Worm (Caenorhabditis elegans): Measurements from ENCODE around the gene wdr-46.

The wdr-46 gene

DNA sequence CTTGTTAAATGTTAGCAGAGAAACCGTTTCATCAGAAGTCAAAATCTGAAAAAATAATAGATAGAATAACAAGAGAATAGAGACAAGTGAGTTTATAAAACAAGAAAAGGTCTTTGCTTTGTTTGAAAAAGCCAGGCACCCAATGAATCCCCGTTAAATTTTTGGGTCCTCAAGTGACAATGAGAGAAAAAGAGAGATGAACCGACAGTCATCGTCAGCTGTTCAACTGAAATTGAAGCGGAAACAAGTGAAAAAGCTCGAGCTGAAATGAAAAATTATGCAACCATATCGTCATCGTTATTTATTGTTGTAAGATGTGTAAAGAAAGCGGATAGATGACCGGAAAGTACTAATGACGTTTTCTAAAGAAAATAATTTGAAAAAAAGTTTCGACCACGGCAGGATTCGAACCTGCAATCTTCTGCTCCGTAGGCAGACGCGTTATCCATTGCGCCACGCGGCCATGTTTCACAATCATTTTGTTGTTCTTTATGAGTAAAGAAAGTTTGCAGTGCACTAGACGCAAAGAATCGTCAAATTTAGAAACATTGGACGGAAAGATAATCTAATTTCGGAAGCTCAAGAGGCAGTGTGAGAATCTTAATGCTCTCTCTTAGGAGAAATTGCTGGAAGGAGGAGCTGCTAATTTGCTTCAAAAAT lies 45.6 kb downstream of the wdr-46 start, which contains the start of gene F08G5.3 (continued):
- TF ChIP-seq pag-3 (tag; optimal IDR thresholded peaks at IDR 0.05; ENCODE audit: borderline replicate concordance, insufficient read depth) (no peak), nhr-12 (tag; optimal IDR thresholded peaks at IDR 0.05) (no peak), swsn-7 (tag; optimal IDR thresholded peaks at IDR 0.05) (peak; percentile 34), unc-62 (GFP tag; optimal IDR thresholded peaks at IDR 0.05) (no peak), nhr-84 (tag; optimal IDR thresholded peaks at IDR 0.05) (no peak), unc-130 (tag; optimal IDR thresholded peaks at IDR 0.05) (no peak), ceh-90 (tag; optimal IDR thresholded peaks at IDR 0.05) (no peak), mef-2 (tag; optimal IDR thresholded peaks at IDR 0.05) (peak; percentile 4), lsy-2 (tag; optimal IDR thresholded peaks at IDR 0.05) (peak; percentile 30 to 62), alr-1 (tag; optimal IDR thresholded peaks at IDR 0.05; ENCODE audit: borderline replicate concordance) (no peak), lin-14 (GFP tag; optimal IDR thresholded peaks at IDR 0.05) (peak; percentile 62), nhr-28 (tag; optimal IDR thresholded peaks at IDR 0.05) (no peak), xbp-1 (tag; optimal IDR thresholded peaks at IDR 0.05) (peak; percentile 24), aly-2 (tag; optimal IDR thresholded peaks at IDR 0.05) (no peak), dpl-1 (GFP tag; optimal IDR thresholded peaks at IDR 0.05) (peak in 2 of 3 experiments; percentile 16 to 27), pax-3 (tag; optimal IDR thresholded peaks at IDR 0.05) (no peak), mab-9 (GFP tag; IDR thresholded peaks at IDR 0.05) (no peak), irx-1 (tag; optimal IDR thresholded peaks at IDR 0.05) (no peak), fkh-10 (GFP tag; optimal IDR thresholded peaks at IDR 0.05) (no peak), elt-2 (tag; optimal IDR thresholded peaks at IDR 0.05) (peak; percentile 30), nhr-19 (GFP tag; conservative IDR thresholded peaks at IDR 0.05) (peak; percentile 22; the same call in 1 of the 2 replicates), fkh-4 (tag; optimal IDR thresholded peaks at IDR 0.05; ENCODE audit: borderline replicate concordance) (no peak)

ce11 chrIV:12419291-12419690 lies 47.2 kb downstream of the wdr-46 start:
- TF ChIP-seq lin-14 (GFP tag; optimal IDR thresholded peaks at IDR 0.05) (peak; percentile 74), F16B12.6 (tag; optimal IDR thresholded peaks at IDR 0.05) (no peak), fkh-10 (GFP tag; optimal IDR thresholded peaks at IDR 0.05) (peak; percentile 74), jun-1 (tag; optimal IDR thresholded peaks at IDR 0.05) (no peak), lin-13 (GFP tag; optimal IDR thresholded peaks at IDR 0.05) (no peak), lin-39 (tag; optimal IDR thresholded peaks at IDR 0.05) (no peak), pax-3 (tag; optimal IDR thresholded peaks at IDR 0.05) (no peak)

DNA sequence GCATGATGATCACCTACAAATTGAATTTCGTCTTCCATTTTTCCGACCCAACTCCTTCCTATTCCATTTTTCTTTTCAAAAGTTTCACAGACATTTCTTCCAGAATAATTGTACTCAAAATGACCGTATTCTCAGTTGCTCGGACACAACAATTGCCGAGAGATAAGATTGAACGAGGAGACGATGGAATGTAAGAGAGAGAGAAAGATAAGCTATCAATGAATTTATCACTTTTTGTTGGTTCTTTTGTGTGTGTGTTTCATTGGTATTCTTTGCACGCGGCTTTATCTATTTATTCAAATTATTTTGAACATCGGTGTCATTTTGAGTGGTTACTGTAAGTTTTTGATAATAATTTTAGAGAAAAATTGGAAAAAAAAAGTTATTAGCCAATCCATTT lies 48.4 kb downstream of the wdr-46 start, which contains the start of gene ugt-65:
Gene ugt-65, plus strand, starts transcription at position 229 of the 400 bp plus-strand sequence.
- TF ChIP-seq efl-1 (optimal IDR thresholded peaks at IDR 0.05), result no peak
- TF ChIP-seq efl-1 (GFP tag; optimal IDR thresholded peaks at IDR 0.05 in 1 of 2), result peak in 1 of 2 experiments; percentile 90
- TF ChIP-seq ceh-63 (GFP tag; optimal IDR thresholded peaks at IDR 0.05), result no peak
- peak; percentile 85 for TF ChIP-seq elt-2 (tag; optimal IDR thresholded peaks at IDR 0.05)
- peak; percentile 38 for TF ChIP-seq lin-14 (GFP tag; optimal IDR thresholded peaks at IDR 0.05)
- TF ChIP-seq hpl-2 (GFP tag; optimal IDR thresholded peaks at IDR 0.05), result no peak

Data from whole organism, L1 larva.